Worm (Caenorhabditis elegans): ENCODE results near the gene obr-2.

obr-2 gene

ce11 chrV:15001536-15001935, 12.5 kb downstream of the obr-2 start:
- TF ChIP-seq flt-1 (GFP tag; IDR thresholded peaks at IDR 0.05) = no peak
- TF ChIP-seq aly-1 (tag; optimal IDR thresholded peaks at IDR 0.05) = no peak
- no peak for TF ChIP-seq sea-1 (GFP tag; conservative IDR thresholded peaks at IDR 0.05)
- TF ChIP-seq hmg-4 (GFP tag; optimal IDR thresholded peaks at IDR 0.05) = no peak
- TF ChIP-seq pes-1 (GFP tag; IDR thresholded peaks at IDR 0.05) = no peak
- TF ChIP-seq ama-1 (optimal IDR thresholded peaks at IDR 0.05) = no peak
- TF ChIP-seq hnd-1 (tag; optimal IDR thresholded peaks at IDR 0.05) = no peak
- no peak for TF ChIP-seq F13C5.2 (tag; optimal IDR thresholded peaks at IDR 0.05)
- no peak for TF ChIP-seq ceh-13 (GFP tag; optimal IDR thresholded peaks at IDR 0.05)
- no peak for TF ChIP-seq tbx-37 (GFP tag; conservative IDR thresholded peaks at IDR 0.05)
- no peak for TF ChIP-seq hmbx-1 (tag; optimal IDR thresholded peaks at IDR 0.05)
- TF ChIP-seq ets-7 (tag; optimal IDR thresholded peaks at IDR 0.05) = no peak
- TF ChIP-seq B0310.2 (tag; optimal IDR thresholded peaks at IDR 0.05) = no peak
- TF ChIP-seq scrt-1 (GFP tag; IDR thresholded peaks at IDR 0.05) = no peak
- no peak for TF ChIP-seq tra-4 (tag; optimal IDR thresholded peaks at IDR 0.05)
- no peak for TF ChIP-seq ceh-36 (tag; optimal IDR thresholded peaks at IDR 0.05)

- TF ChIP-seq aly-1 (tag; optimal IDR thresholded peaks at IDR 0.05) = no peak
- peak; percentile 33 for TF ChIP-seq ama-1 (optimal IDR thresholded peaks at IDR 0.05)
Measured at ce11 chrV:15000055-15000704, 13.9 kb downstream of the obr-2 start, which contains the start of gene rps-16. Gene rps-16 (minus strand): TSS chrV:15000541.

- TF ChIP-seq sea-1 (GFP tag; conservative IDR thresholded peaks at IDR 0.05) (no peak), tra-4 (tag; optimal IDR thresholded peaks at IDR 0.05) (no peak), hmg-4 (GFP tag; optimal IDR thresholded peaks at IDR 0.05) (no peak), hmbx-1 (tag; optimal IDR thresholded peaks at IDR 0.05) (no peak)
Measured at ce11 chrV:14999485-15000023, 14.5 kb downstream of the obr-2 start, which contains the start of gene T01C3.11. Gene T01C3.11 (plus strand): TSS chrV:14999535.

- TF ChIP-seq tra-4 (tag; optimal IDR thresholded peaks at IDR 0.05) (no peak), hnd-1 (tag; optimal IDR thresholded peaks at IDR 0.05) (no peak), aly-1 (tag; optimal IDR thresholded peaks at IDR 0.05) (no peak), ets-7 (tag; optimal IDR thresholded peaks at IDR 0.05) (no peak), ceh-13 (GFP tag; optimal IDR thresholded peaks at IDR 0.05) (no peak), pes-1 (GFP tag; IDR thresholded peaks at IDR 0.05) (no peak)
Measured at ce11 chrV:14996236-14996635, 17.8 kb downstream of the obr-2 start, which contains the start of gene irld-14. Gene irld-14 (plus strand): TSS chrV:14996536.

- TF ChIP-seq hmbx-1 (tag; optimal IDR thresholded peaks at IDR 0.05) (no peak), ama-1 (optimal IDR thresholded peaks at IDR 0.05) (no peak), aly-1 (tag; optimal IDR thresholded peaks at IDR 0.05) (no peak), tbx-37 (GFP tag; conservative IDR thresholded peaks at IDR 0.05) (no peak), ceh-13 (GFP tag; optimal IDR thresholded peaks at IDR 0.05) (no peak), B0310.2 (tag; optimal IDR thresholded peaks at IDR 0.05) (no peak), flt-1 (GFP tag; IDR thresholded peaks at IDR 0.05) (no peak), pes-1 (GFP tag; IDR thresholded peaks at IDR 0.05) (no peak), sea-1 (GFP tag; conservative IDR thresholded peaks at IDR 0.05) (no peak), hnd-1 (tag; optimal IDR thresholded peaks at IDR 0.05) (no peak), scrt-1 (GFP tag; IDR thresholded peaks at IDR 0.05) (no peak), F13C5.2 (tag; optimal IDR thresholded peaks at IDR 0.05) (no peak), ets-7 (tag; optimal IDR thresholded peaks at IDR 0.05) (no peak), tbx-11 (GFP tag; IDR thresholded peaks at IDR 0.05) (no peak), ceh-36 (tag; optimal IDR thresholded peaks at IDR 0.05) (no peak), tra-4 (tag; optimal IDR thresholded peaks at IDR 0.05) (no peak), hmg-4 (GFP tag; optimal IDR thresholded peaks at IDR 0.05) (no peak)
Measured at ce11 chrV:14993620-14994019, 20.4 kb downstream of the obr-2 start, which contains the start of gene fil-1. Gene fil-1 (plus strand): TSS chrV:14993838.

ce11 chrV:14992627-14993117, 21.4 kb downstream of the obr-2 start, which contains the start of gene T01C3.3:
Gene T01C3.3 (minus strand): TSS chrV:14992677.
- no peak for TF ChIP-seq ceh-36 (tag; optimal IDR thresholded peaks at IDR 0.05)
- TF ChIP-seq hnd-1 (tag; optimal IDR thresholded peaks at IDR 0.05) = no peak
- TF ChIP-seq tbx-11 (GFP tag; IDR thresholded peaks at IDR 0.05) = no peak
- TF ChIP-seq B0310.2 (tag; optimal IDR thresholded peaks at IDR 0.05) = no peak
- no peak for TF ChIP-seq aly-1 (tag; optimal IDR thresholded peaks at IDR 0.05)
- TF ChIP-seq hmbx-1 (tag; optimal IDR thresholded peaks at IDR 0.05) = no peak
- no peak for TF ChIP-seq ets-7 (tag; optimal IDR thresholded peaks at IDR 0.05)
- no peak for TF ChIP-seq sea-1 (GFP tag; conservative IDR thresholded peaks at IDR 0.05)
- no peak for TF ChIP-seq ama-1 (optimal IDR thresholded peaks at IDR 0.05)
- no peak for TF ChIP-seq tbx-37 (GFP tag; conservative IDR thresholded peaks at IDR 0.05)
- no peak for TF ChIP-seq F13C5.2 (tag; optimal IDR thresholded peaks at IDR 0.05)
- TF ChIP-seq pes-1 (GFP tag; IDR thresholded peaks at IDR 0.05) = no peak
- no peak for TF ChIP-seq scrt-1 (GFP tag; IDR thresholded peaks at IDR 0.05)
- TF ChIP-seq ceh-13 (GFP tag; optimal IDR thresholded peaks at IDR 0.05) = no peak
- TF ChIP-seq tra-4 (tag; optimal IDR thresholded peaks at IDR 0.05) = no peak
- no peak for TF ChIP-seq flt-1 (GFP tag; IDR thresholded peaks at IDR 0.05)
- no peak for TF ChIP-seq hmg-4 (GFP tag; optimal IDR thresholded peaks at IDR 0.05)

- no peak for TF ChIP-seq hnd-1 (tag; optimal IDR thresholded peaks at IDR 0.05)
Measured at ce11 chrV:14991489-14991888, 22.6 kb downstream of the obr-2 start.

- TF ChIP-seq pes-1 (GFP tag; IDR thresholded peaks at IDR 0.05) = no peak
- no peak for TF ChIP-seq ceh-13 (GFP tag; optimal IDR thresholded peaks at IDR 0.05)
- TF ChIP-seq ama-1 (optimal IDR thresholded peaks at IDR 0.05) = no peak
- TF ChIP-seq hmg-4 (GFP tag; optimal IDR thresholded peaks at IDR 0.05) = no peak
- TF ChIP-seq scrt-1 (GFP tag; IDR thresholded peaks at IDR 0.05) = no peak
- no peak for TF ChIP-seq ets-7 (tag; optimal IDR thresholded peaks at IDR 0.05)
- no peak for TF ChIP-seq aly-1 (tag; optimal IDR thresholded peaks at IDR 0.05)
- no peak for TF ChIP-seq tbx-37 (GFP tag; conservative IDR thresholded peaks at IDR 0.05)
- TF ChIP-seq flt-1 (GFP tag; IDR thresholded peaks at IDR 0.05) = no peak
- TF ChIP-seq B0310.2 (tag; optimal IDR thresholded peaks at IDR 0.05) = no peak
- no peak for TF ChIP-seq hnd-1 (tag; optimal IDR thresholded peaks at IDR 0.05)
- no peak for TF ChIP-seq F13C5.2 (tag; optimal IDR thresholded peaks at IDR 0.05)
- TF ChIP-seq sea-1 (GFP tag; conservative IDR thresholded peaks at IDR 0.05) = no peak
- no peak for TF ChIP-seq tra-4 (tag; optimal IDR thresholded peaks at IDR 0.05)
- TF ChIP-seq tbx-11 (GFP tag; IDR thresholded peaks at IDR 0.05) = no peak
- TF ChIP-seq hmbx-1 (tag; optimal IDR thresholded peaks at IDR 0.05) = no peak
- no peak for TF ChIP-seq ceh-36 (tag; optimal IDR thresholded peaks at IDR 0.05)
Measured at ce11 chrV:14990843-14991242, 23.2 kb downstream of the obr-2 start, which contains the start of the genes cdt-2 and T01C3.2. Gene cdt-2 (minus strand): TSS chrV:14991126. Gene T01C3.2 (plus strand): TSS chrV:14991168.
